Worm (Caenorhabditis elegans) whole organism, mixed stage, embryonic: ENCODE results near the gene Y97E10AL.1.

ENCODE experiments used
- blmp-1 ChIP-seq: fragments of 150-350 bp; optimal IDR thresholded peaks from 2 replicates; lab custom pipeline; 2014; ENCODE audit warnings: missing biosample characterization, missing genetic modification characterization
- cnd-1 ChIP-seq: fragments of 200-800 bp; sonication (Bioruptor generic); optimal IDR thresholded peaks from 2 replicates; lab custom pipeline; 2018; ENCODE audit warnings: mild to moderate bottlenecking, missing genetic modification characterization, missing compliant biosample characterization
- elt-1 ChIP-seq: sonication (generic microtip); optimal IDR thresholded peaks from 2 replicates; lab custom pipeline; 2017; ENCODE audit warnings: missing genetic modification characterization, mild to moderate bottlenecking, missing compliant biosample characterization, antibody characterized with exemption, moderate library complexity, borderline replicate concordance; ENCODE audit not compliant: insufficient read depth
- elt-3 ChIP-seq: fragments of 150-350 bp; optimal IDR thresholded peaks from 2 replicates; lab custom pipeline; 2014; ENCODE audit warnings: missing biosample characterization, missing genetic modification characterization
- ham-2 ChIP-seq: fragments of 200-800 bp; sonication (Bioruptor generic); optimal IDR thresholded peaks from 2 replicates; lab custom pipeline; 2018; ENCODE audit warnings: mild to moderate bottlenecking, missing genetic modification characterization, missing compliant biosample characterization
- lin-13 ChIP-seq: fragments of 150-350 bp; optimal IDR thresholded peaks from 2 replicates; lab custom pipeline; 2014; ENCODE audit warnings: missing biosample characterization, missing genetic modification characterization
- lsy-2 ChIP-seq: fragments of 150-350 bp; optimal IDR thresholded peaks from 2 replicates; lab custom pipeline; 2014; ENCODE audit warnings: missing biosample characterization, missing genetic modification characterization
- nhr-12 ChIP-seq: fragments of 150-350 bp; optimal IDR thresholded peaks from 2 replicates; lab custom pipeline; 2014; ENCODE audit warnings: missing biosample characterization, missing genetic modification characterization
- nhr-76 ChIP-seq: sonication (generic microtip); optimal IDR thresholded peaks from 2 replicates; lab custom pipeline; 2017; ENCODE audit warnings: missing biosample characterization, missing genetic modification characterization
- pha-4 ChIP-seq: fragments of 150-350 bp; optimal IDR thresholded peaks from 2 replicates; lab custom pipeline; 2018; ENCODE audit warnings: missing biosample characterization, missing genetic modification reagents, missing genetic modification characterization
- sem-2 ChIP-seq: fragments of 200-800 bp; sonication (Bioruptor generic); optimal IDR thresholded peaks from 2 replicates; lab custom pipeline; 2018; ENCODE audit warnings: mild to moderate bottlenecking, missing genetic modification characterization, missing compliant biosample characterization
- snpc-4 ChIP-seq: fragments of 150-350 bp; optimal IDR thresholded peaks from 2 replicates; lab custom pipeline; 2014; ENCODE audit warnings: missing biosample characterization, missing genetic modification characterization
- ztf-11 ChIP-seq: fragments of 150-350 bp; optimal IDR thresholded peaks from 2 replicates; lab custom pipeline; 2014; ENCODE audit warnings: missing biosample characterization, missing genetic modification characterization

- TF ChIP-seq pha-4 (tag; lab: Kevin White, UChicago) (no peak), lin-13 (tag; lab: Kevin White, UChicago) (no peak), ham-2 (GFP tag; lab: Kevin White, UChicago) (no peak), nhr-12 (tag; lab: Kevin White, UChicago) (no peak), ztf-11 (tag; lab: Kevin White, UChicago) (no peak), snpc-4 (tag; lab: Kevin White, UChicago) (no peak), sem-2 (GFP tag; lab: Kevin White, UChicago) (no peak), blmp-1 (no peak), cnd-1 (tag; lab: Kevin White, UChicago) (no peak), elt-1 (tag; lab: Kevin White, UChicago) (no peak), nhr-76 (tag; lab: Kevin White, UChicago) (no peak), elt-3 (tag; lab: Kevin White, UChicago) (no peak), lsy-2 (tag; lab: Kevin White, UChicago) (no peak)
These were observed 19.0 kb downstream of the Y97E10AL.1 start, which contains the start of gene Y97E10AR.8 for ce11 chrV:8005000-8005399.
